Worm (Caenorhabditis elegans): ENCODE measurements around the gene amdh-1.
A peak's percentile ranks its signal among the peaks of the same experiment; 100 is the strongest.

The amdh-1 gene

ce11 chrIII:6303787-6304186, 52.2 kb downstream of the amdh-1 start:
- no peak for TF ChIP-seq nhr-28 (tag; optimal IDR thresholded peaks at IDR 0.05)
- TF ChIP-seq lsy-12 (tag; optimal IDR thresholded peaks at IDR 0.05) = no peak
- no peak for TF ChIP-seq ceh-28 (tag; optimal IDR thresholded peaks at IDR 0.05)
- TF ChIP-seq elt-2 (tag; optimal IDR thresholded peaks at IDR 0.05) = no peak
- no peak for TF ChIP-seq snpc-4 (tag; optimal IDR thresholded peaks at IDR 0.05)
- TF ChIP-seq eor-1 (tag; optimal IDR thresholded peaks at IDR 0.05) = no peak
- TF ChIP-seq egl-27 (tag; optimal IDR thresholded peaks at IDR 0.05) = no peak
- no peak for TF ChIP-seq ZK546.5 (tag; optimal IDR thresholded peaks at IDR 0.05)
- no peak for TF ChIP-seq fos-1 (tag; optimal IDR thresholded peaks at IDR 0.05)
- no peak for TF ChIP-seq skn-1 (tag; optimal IDR thresholded peaks at IDR 0.05)
- no peak for TF ChIP-seq nhr-67 (tag; optimal IDR thresholded peaks at IDR 0.05)
- TF ChIP-seq nhr-23 (tag; optimal IDR thresholded peaks at IDR 0.05) = no peak
- no peak for TF ChIP-seq hmg-11 (tag; optimal IDR thresholded peaks at IDR 0.05)
- TF ChIP-seq unc-62 (GFP tag; optimal IDR thresholded peaks at IDR 0.05) = no peak
- no peak for TF ChIP-seq elt-1 (tag; optimal IDR thresholded peaks at IDR 0.05)
- TF ChIP-seq ceh-82 (tag; optimal IDR thresholded peaks at IDR 0.05) = no peak
- no peak for TF ChIP-seq elt-3 (tag; optimal IDR thresholded peaks at IDR 0.05)
- TF ChIP-seq ama-1 (optimal IDR thresholded peaks at IDR 0.05) = no peak
- TF ChIP-seq jun-1 (tag; optimal IDR thresholded peaks at IDR 0.05) = no peak
- no peak for TF ChIP-seq nfya-1 (tag; optimal IDR thresholded peaks at IDR 0.05; ENCODE audit: insufficient read depth)

ce11 chrIII:6307832-6308231, 56.2 kb downstream of the amdh-1 start:
- TF ChIP-seq pqm-1 (tag; optimal IDR thresholded peaks at IDR 0.05) (no peak), fkh-10 (GFP tag; optimal IDR thresholded peaks at IDR 0.05) (peak; percentile 22), elt-1 (tag; optimal IDR thresholded peaks at IDR 0.05) (peak; percentile 67), unc-62 (GFP tag; optimal IDR thresholded peaks at IDR 0.05) (no peak), ceh-16 (tag; optimal IDR thresholded peaks at IDR 0.05) (no peak), nfya-1 (tag; optimal IDR thresholded peaks at IDR 0.05; ENCODE audit: insufficient read depth) (peak; percentile 41), nhr-11 (tag; optimal IDR thresholded peaks at IDR 0.05) (no peak), mml-1 (tag; optimal IDR thresholded peaks at IDR 0.05) (no peak), unc-39 (tag; optimal IDR thresholded peaks at IDR 0.05) (no peak)

- TF ChIP-seq ztf-11 (tag; optimal IDR thresholded peaks at IDR 0.05) (no peak), nhr-67 (tag; optimal IDR thresholded peaks at IDR 0.05) (no peak), lin-39 (tag; optimal IDR thresholded peaks at IDR 0.05) (no peak), unc-62 (GFP tag; optimal IDR thresholded peaks at IDR 0.05) (no peak), daf-12 (tag; optimal IDR thresholded peaks at IDR 0.05) (no peak), unc-39 (tag; optimal IDR thresholded peaks at IDR 0.05) (no peak), fos-1 (tag; optimal IDR thresholded peaks at IDR 0.05) (no peak), nhr-237 (tag; optimal IDR thresholded peaks at IDR 0.05) (no peak), skn-1 (tag; optimal IDR thresholded peaks at IDR 0.05) (no peak), ztf-4 (tag; optimal IDR thresholded peaks at IDR 0.05) (no peak), fkh-2 (tag; optimal IDR thresholded peaks at IDR 0.05) (no peak)
These were observed 57.5 kb downstream of the amdh-1 start, which contains the start of gene gar-2 for ce11 chrIII:6309066-6309465. gar-2 (plus strand) TSS chrIII:6309366.

- TF ChIP-seq fkh-10 (GFP tag; optimal IDR thresholded peaks at IDR 0.05) (peak; percentile 43), lsy-12 (tag; optimal IDR thresholded peaks at IDR 0.05) (no peak)
These were observed 58.7 kb downstream of the amdh-1 start for ce11 chrIII:6310352-6310751.

ce11 chrIII:6311452-6311851, 59.8 kb downstream of the amdh-1 start:
- TF ChIP-seq nhr-12 (tag; optimal IDR thresholded peaks at IDR 0.05) (no peak), unc-62 (GFP tag; optimal IDR thresholded peaks at IDR 0.05) (no peak), lsy-12 (tag; optimal IDR thresholded peaks at IDR 0.05) (no peak), lin-39 (tag; optimal IDR thresholded peaks at IDR 0.05) (peak; percentile 26), zag-1 (tag; optimal IDR thresholded peaks at IDR 0.05) (no peak)

- TF ChIP-seq zag-1 (tag; optimal IDR thresholded peaks at IDR 0.05) (no peak), unc-39 (tag; optimal IDR thresholded peaks at IDR 0.05) (no peak), ZK546.5 (tag; optimal IDR thresholded peaks at IDR 0.05) (no peak), ztf-4 (tag; optimal IDR thresholded peaks at IDR 0.05) (no peak), daf-12 (tag; optimal IDR thresholded peaks at IDR 0.05) (no peak), lin-15B (tag; optimal IDR thresholded peaks at IDR 0.05) (no peak), R02D3.7 (tag; optimal IDR thresholded peaks at IDR 0.05) (no peak), elt-2 (tag; optimal IDR thresholded peaks at IDR 0.05) (no peak), mml-1 (tag; optimal IDR thresholded peaks at IDR 0.05) (no peak), lin-39 (tag; optimal IDR thresholded peaks at IDR 0.05) (no peak), nhr-237 (tag; optimal IDR thresholded peaks at IDR 0.05) (no peak)
These were observed 60.6 kb downstream of the amdh-1 start for ce11 chrIII:6312244-6312643.
